Fruit fly (Drosophila melanogaster): ENCODE results near the gene CG42359.

The CG42359 gene

dm6 chr3R:19132146-19132833 is 29.8 kb downstream of the CG42359 start, which contains the start of gene Cyp12a5 (continued):
- TF ChIP-seq Six4 (GFP tag; optimal IDR thresholded peaks at IDR 0.05), result no peak
- no peak for TF ChIP-seq CG2889 (GFP tag; IDR thresholded peaks at IDR 0.05)
- TF ChIP-seq HLH3B (GFP tag; IDR thresholded peaks at IDR 0.05), result no peak
- TF ChIP-seq Antp (GFP tag; optimal IDR thresholded peaks at IDR 0.05), result no peak
- no peak for TF ChIP-seq wor (GFP tag; IDR thresholded peaks at IDR 0.05)

- TF ChIP-seq danr (GFP tag; IDR thresholded peaks at IDR 0.05) (no peak), CG34376 (GFP tag; optimal IDR thresholded peaks at IDR 0.05) (no peak), CG13624 (GFP tag; optimal IDR thresholded peaks at IDR 0.05) (no peak), CkIIα-i1 (GFP tag; IDR thresholded peaks at IDR 0.05) (no peak), br (optimal IDR thresholded peaks at IDR 0.05) (no peak), CG7556 (GFP tag; optimal IDR thresholded peaks at IDR 0.05) (no peak), CG1024 (GFP tag; IDR thresholded peaks at IDR 0.05) (peak; percentile 49; the same call in 1 of the 2 replicates), trem (tag; optimal IDR thresholded peaks at IDR 0.05) (no peak), eve (GFP tag; optimal IDR thresholded peaks at IDR 0.05) (no peak), scrt (GFP tag; optimal IDR thresholded peaks at IDR 0.05) (no peak), PHDP (tag; optimal IDR thresholded peaks at IDR 0.05) (no peak), hbn (GFP tag; IDR thresholded peaks at IDR 0.05; ENCODE audit: partially characterized antibody) (no peak), CG4424 (GFP tag; optimal IDR thresholded peaks at IDR 0.05) (no peak), HmgD (GFP tag; optimal IDR thresholded peaks at IDR 0.05) (no peak), Ssrp (tag; optimal IDR thresholded peaks at IDR 0.05) (peak; percentile 20), emc (GFP tag; optimal IDR thresholded peaks at IDR 0.05) (no peak), kay (GFP tag; optimal IDR thresholded peaks at IDR 0.05) (no peak), Vsx1 (GFP tag; optimal IDR thresholded peaks at IDR 0.05) (no peak), TFAM (GFP tag; optimal IDR thresholded peaks at IDR 0.05) (no peak), Hmx (GFP tag; optimal IDR thresholded peaks at IDR 0.05) (no peak), Deaf1 (tag; optimal IDR thresholded peaks at IDR 0.05) (no peak), pb (GFP tag; optimal IDR thresholded peaks at IDR 0.05) (no peak), zf30C (GFP tag; optimal IDR thresholded peaks at IDR 0.05) (no peak), Trl (optimal IDR thresholded peaks at IDR 0.05) (no peak), Trl (GFP tag; optimal IDR thresholded peaks at IDR 0.05) (no peak), CG2120 (GFP tag; optimal IDR thresholded peaks at IDR 0.05) (no peak), sima (GFP tag; optimal IDR thresholded peaks at IDR 0.05) (no peak), Optix (GFP tag; IDR thresholded peaks at IDR 0.05) (peak; percentile 57; the same call in 1 of the 3 replicates), bcd (GFP tag; optimal IDR thresholded peaks at IDR 0.05) (no peak), Side (GFP tag; optimal IDR thresholded peaks at IDR 0.05) (no peak), Ada2b (GFP tag; IDR thresholded peaks at IDR 0.05) (0 out of 2 replicates have a peak, but pooled peaks have one; percentile 6), Mad (GFP tag; optimal IDR thresholded peaks at IDR 0.05) (no peak), CG15696 (tag; optimal IDR thresholded peaks at IDR 0.05) (no peak), CG17912 (GFP tag; optimal IDR thresholded peaks at IDR 0.05) (no peak), C15 (GFP tag; IDR thresholded peaks at IDR 0.05) (no peak), lab (GFP tag; optimal IDR thresholded peaks at IDR 0.05) (no peak), CoRest (tag; optimal IDR thresholded peaks at IDR 0.05) (no peak), Sox102F (GFP tag; optimal IDR thresholded peaks at IDR 0.05) (peak; percentile 52), bab2 (GFP tag; optimal IDR thresholded peaks at IDR 0.05) (no peak), wdn (GFP tag; IDR thresholded peaks at IDR 0.05) (no peak), mam (GFP tag; optimal IDR thresholded peaks at IDR 0.05) (no peak), B-H1 (GFP tag; IDR thresholded peaks at IDR 0.05) (0 out of 3 replicates have a peak, but pooled peaks have one; percentile 18), gce (GFP tag; IDR thresholded peaks at IDR 0.05) (0 out of 3 replicates have a peak, but pooled peaks have one; percentile 31), ase (GFP tag; IDR thresholded peaks at IDR 0.05) (peak; percentile 60; the same call in 1 of the 3 replicates), CG11560 (tag; IDR thresholded peaks at IDR 0.05) (no peak)
These were observed 43.5 kb downstream of the CG42359 start for dm6 chr3R:19118505-19119138.
